Fruit fly (Drosophila melanogaster) whole organism, prepupa: Measurements from ENCODE around the gene CG8892.

Source experiments
- Blimp-1 ChIP-seq: fragments of 200-800 bp; sonication (Bioruptor generic); optimal IDR thresholded peaks from 3 replicates; lab custom pipeline; 2017; ENCODE audit warnings: missing biosample characterization, missing genetic modification characterization, mild to moderate bottlenecking, moderate library complexity, missing genetic modification reagents
- CG10669 ChIP-seq: fragments of 200-800 bp; sonication (Bioruptor generic); optimal IDR thresholded peaks from 3 replicates; lab custom pipeline; 2018; ENCODE audit warnings: missing biosample characterization, mild to moderate bottlenecking, missing genetic modification characterization, moderate library complexity
- CG11294 ChIP-seq: fragments of 200-800 bp; sonication (Bioruptor generic); IDR thresholded peaks from 2 replicates; pipeline ENCODE4 v1.3.6; 2022; ENCODE audit warnings: missing biosample characterization, missing genetic modification characterization
- CG11902 ChIP-seq: fragments of 200-800 bp; sonication (Bioruptor generic); optimal IDR thresholded peaks from 3 replicates; lab custom pipeline; 2016; ENCODE audit warnings: missing biosample characterization, missing genetic modification characterization
- CG15336 ChIP-seq: fragments of 200-800 bp; sonication (Bioruptor generic); IDR thresholded peaks from 2 replicates; pipeline ENCODE4 v1.3.6; 2022; ENCODE audit warnings: missing biosample characterization, missing genetic modification characterization
- CG1621 ChIP-seq: fragments of 200-800 bp; sonication (Bioruptor generic); optimal IDR thresholded peaks from 3 replicates; lab custom pipeline; 2018; ENCODE audit warnings: missing biosample characterization, mild to moderate bottlenecking, missing genetic modification characterization
- CG3032 ChIP-seq: fragments of 200-800 bp; optimal IDR thresholded peaks from 2 replicates; lab custom pipeline; 2019; ENCODE audit warnings: missing biosample characterization, mild to moderate bottlenecking, missing genetic modification characterization, moderate library complexity
- CG31627 ChIP-seq: fragments of 200-800 bp; sonication (Bioruptor generic); optimal IDR thresholded peaks from 3 replicates; lab custom pipeline; 2016; ENCODE audit warnings: missing biosample characterization, missing genetic modification characterization
- CG32006 ChIP-seq: fragments of 200-800 bp; sonication (Bioruptor generic); optimal IDR thresholded peaks from 3 replicates; lab custom pipeline; 2017; ENCODE audit warnings: missing biosample characterization, mild to moderate bottlenecking, missing genetic modification characterization
- CG34406 ChIP-seq: fragments of 200-800 bp; sonication (Bioruptor generic); optimal IDR thresholded peaks from 3 replicates; lab custom pipeline; 2016; ENCODE audit warnings: missing biosample characterization, missing genetic modification characterization
- CG3919 ChIP-seq: fragments of 200-800 bp; sonication (Bioruptor generic); optimal IDR thresholded peaks from 3 replicates; lab custom pipeline; 2016; ENCODE audit warnings: missing biosample characterization, missing genetic modification characterization
- CG4318 ChIP-seq: fragments of 200-800 bp; sonication (Bioruptor generic); optimal IDR thresholded peaks from 3 replicates; lab custom pipeline; 2017; ENCODE audit warnings: missing biosample characterization, mild to moderate bottlenecking, missing genetic modification characterization
- CG6163 ChIP-seq: fragments of 200-800 bp; sonication (Bioruptor generic); IDR thresholded peaks from 3 replicates; pipeline ENCODE4 v1.3.6; 2022; ENCODE audit warnings: missing biosample characterization, missing genetic modification characterization
- CG6276 ChIP-seq: fragments of 200-800 bp; sonication (Bioruptor generic); optimal IDR thresholded peaks from 2 replicates; lab custom pipeline; 2017; ENCODE audit warnings: missing biosample characterization, mild to moderate bottlenecking, missing genetic modification characterization
- CG6808 ChIP-seq: fragments of 200-800 bp; sonication (Bioruptor generic); optimal IDR thresholded peaks from 3 replicates; lab custom pipeline; 2017; ENCODE audit warnings: missing biosample characterization, missing genetic modification characterization, mild to moderate bottlenecking, moderate library complexity, missing genetic modification reagents
- CG8319 ChIP-seq: fragments of 200-800 bp; sonication (Bioruptor generic); optimal IDR thresholded peaks from 3 replicates; lab custom pipeline; 2016; ENCODE audit warnings: missing biosample characterization, missing genetic modification characterization
- Eip93F ChIP-seq: fragments of 200-800 bp; sonication (Bioruptor generic); optimal IDR thresholded peaks from 2 replicates; lab custom pipeline; 2016; ENCODE audit warnings: missing biosample characterization, mild to moderate bottlenecking, missing genetic modification characterization
- Hr4 ChIP-seq: fragments of 200-800 bp; sonication (Bioruptor generic); optimal IDR thresholded peaks from 3 replicates; lab custom pipeline; 2016; ENCODE audit warnings: missing biosample characterization, missing genetic modification characterization
- OdsH ChIP-seq: fragments of 200-800 bp; sonication (Bioruptor generic); optimal IDR thresholded peaks from 3 replicates; lab custom pipeline; 2016; ENCODE audit warnings: missing biosample characterization, missing genetic modification characterization
- Sox102F ChIP-seq: fragments of 200-800 bp; sonication (Bioruptor generic); optimal IDR thresholded peaks from 2 replicates; lab custom pipeline; 2016; ENCODE audit warnings: missing biosample characterization, mild to moderate bottlenecking, missing genetic modification characterization
- Sox14 ChIP-seq: fragments of 200-800 bp; sonication (Bioruptor generic); optimal IDR thresholded peaks from 3 replicates; lab custom pipeline; 2016; ENCODE audit warnings: missing biosample characterization, missing genetic modification characterization
- Sox15 ChIP-seq: fragments of 200-800 bp; sonication (Bioruptor generic); optimal IDR thresholded peaks from 3 replicates; lab custom pipeline; 2016; ENCODE audit warnings: missing biosample characterization, missing genetic modification characterization
- cyc ChIP-seq: fragments of 200-800 bp; sonication (Bioruptor generic); optimal IDR thresholded peaks from 3 replicates; lab custom pipeline; 2016; ENCODE audit warnings: missing biosample characterization, missing genetic modification characterization
- dac ChIP-seq: fragments of 200-800 bp; sonication (Bioruptor generic); optimal IDR thresholded peaks from 2 replicates; lab custom pipeline; 2017; ENCODE audit warnings: missing biosample characterization, mild to moderate bottlenecking, missing genetic modification characterization
- dsx ChIP-seq: fragments of 200-800 bp; optimal IDR thresholded peaks from 3 replicates; lab custom pipeline; 2019; ENCODE audit warnings: missing biosample characterization, mild to moderate bottlenecking, missing genetic modification characterization, moderate library complexity; ENCODE audit not compliant: poor library complexity, severe bottlenecking
- eg ChIP-seq: fragments of 200-800 bp; sonication (Bioruptor generic); IDR thresholded peaks from 3 replicates; pipeline ENCODE4 v1.3.6; 2022; ENCODE audit warnings: missing biosample characterization, missing genetic modification characterization
- esn ChIP-seq: fragments of 200-800 bp; sonication (Bioruptor generic); optimal IDR thresholded peaks from 2 replicates; lab custom pipeline; 2016; ENCODE audit warnings: missing biosample characterization, mild to moderate bottlenecking, missing genetic modification characterization, moderate library complexity
- fd59A ChIP-seq: fragments of 200-800 bp; sonication (Bioruptor generic); optimal IDR thresholded peaks from 2 replicates; lab custom pipeline; 2017; ENCODE audit warnings: missing biosample characterization, mild to moderate bottlenecking, missing genetic modification characterization, missing genetic modification reagents
- fkh ChIP-seq: fragments of 200-800 bp; sonication (Bioruptor generic); optimal IDR thresholded peaks from 3 replicates; lab custom pipeline; 2017; ENCODE audit warnings: missing biosample characterization, mild to moderate bottlenecking, missing genetic modification characterization, moderate library complexity
- net ChIP-seq: fragments of 200-800 bp; sonication (Bioruptor generic); optimal IDR thresholded peaks from 3 replicates; lab custom pipeline; 2016; ENCODE audit warnings: missing biosample characterization, missing genetic modification characterization
- pdm3 ChIP-seq: fragments of 200-800 bp; sonication (Bioruptor generic); optimal IDR thresholded peaks from 3 replicates; lab custom pipeline; 2016; ENCODE audit warnings: missing biosample characterization, missing genetic modification characterization
- svp ChIP-seq: fragments of 200-800 bp; sonication (Bioruptor generic); peaks from one replicate; lab custom pipeline; 2016; ENCODE audit warnings: missing biosample characterization, missing genetic modification characterization
- vri ChIP-seq: fragments of 200-800 bp; sonication (Bioruptor generic); optimal IDR thresholded peaks from 3 replicates; lab custom pipeline; 2016; ENCODE audit warnings: missing biosample characterization, mild to moderate bottlenecking, missing genetic modification characterization

Gene CG8892

dm6 chr2L:4971329-4971798, 10.0 kb downstream of the CG8892 start, which contains the start of gene CG14043:
TSS of gene CG14043 (plus strand) at chr2L:4971702.
- peak; percentile 92 for TF ChIP-seq fkh (GFP tag; lab: Kevin White, UChicago)
- TF ChIP-seq CG3032 (tag; lab: Kevin White, UChicago) = peak; percentile 28
- peak; percentile 31 for TF ChIP-seq CG31627 (GFP tag; lab: Kevin White, UChicago)
- peak; percentile 36 for TF ChIP-seq esn (GFP tag; lab: Kevin White, UChicago)
- no peak for TF ChIP-seq CG11902
- TF ChIP-seq CG15336 = no peak
- TF ChIP-seq Sox15 (GFP tag; lab: Kevin White, UChicago) = no peak

- TF ChIP-seq pdm3 = no peak
- no peak for TF ChIP-seq CG8319 (GFP tag; lab: Kevin White, UChicago)
- TF ChIP-seq eg (GFP tag; lab: Robert Waterston, UW) = no peak
- TF ChIP-seq CG10669 (GFP tag; lab: Kevin White, UChicago) = no peak
- TF ChIP-seq CG32006 = no peak
- no peak for TF ChIP-seq svp (GFP tag; lab: Kevin White, UChicago)
- no peak for TF ChIP-seq Sox14 (GFP tag; lab: Kevin White, UChicago)
- no peak for TF ChIP-seq vri (GFP tag; lab: Kevin White, UChicago)
- TF ChIP-seq CG1621 (tag; lab: Kevin White, UChicago) = no peak
- no peak for TF ChIP-seq Eip93F (GFP tag; lab: Kevin White, UChicago)
Measured at dm6 chr2L:4968767-4969166, 12.6 kb downstream of the CG8892 start, which contains the start of the genes Scox and Polr1C. TSS of gene Scox (minus strand) at chr2L:4968935. TSS of gene Polr1C (plus strand) at chr2L:4969004.

- TF ChIP-seq Blimp-1 (GFP tag; lab: Kevin White, UChicago) = no peak
Measured at dm6 chr2L:4967511-4967910, 13.9 kb downstream of the CG8892 start, which contains the start of gene eIF3i. TSS of gene eIF3i (minus strand) at chr2L:4967775.

- TF ChIP-seq CG3032 (tag; lab: Kevin White, UChicago) (no peak), CG6276 (GFP tag; lab: Kevin White, UChicago) (no peak), net (GFP tag; lab: Kevin White, UChicago) (no peak), CG4318 (GFP tag; lab: Kevin White, UChicago) (no peak), CG6808 (GFP tag; lab: Kevin White, UChicago) (no peak), CG8319 (GFP tag; lab: Kevin White, UChicago) (no peak), Sox102F (no peak), eg (GFP tag; lab: Robert Waterston, UW) (no peak), dac (GFP tag; lab: Kevin White, UChicago) (no peak), CG32006 (no peak), CG6163 (GFP tag; lab: Robert Waterston, UW) (no peak), pdm3 (no peak), CG11294 (no peak), dsx (no peak), CG10669 (GFP tag; lab: Kevin White, UChicago) (no peak), fd59A (GFP tag; lab: Kevin White, UChicago) (no peak), CG34406 (GFP tag; lab: Kevin White, UChicago) (no peak), CG3919 (GFP tag; lab: Kevin White, UChicago) (no peak), CG15336 (no peak), Sox14 (GFP tag; lab: Kevin White, UChicago) (no peak)
Measured at dm6 chr2L:4965923-4966322, 15.5 kb downstream of the CG8892 start.

- no peak for TF ChIP-seq Hr4 (GFP tag; lab: Kevin White, UChicago)
- no peak for TF ChIP-seq OdsH
- TF ChIP-seq CG32006 = no peak
- no peak for TF ChIP-seq Blimp-1 (GFP tag; lab: Kevin White, UChicago)
- TF ChIP-seq CG15336 = 0 out of 2 replicates have a peak, but pooled peaks have one; percentile 16
- peak; percentile 39 for TF ChIP-seq CG31627 (GFP tag; lab: Kevin White, UChicago)
- TF ChIP-seq cyc (GFP tag; lab: Kevin White, UChicago) = peak; percentile 40
- no peak for TF ChIP-seq fd59A (GFP tag; lab: Kevin White, UChicago)
- TF ChIP-seq CG1621 (tag; lab: Kevin White, UChicago) = no peak
- TF ChIP-seq svp (GFP tag; lab: Kevin White, UChicago) = no peak
- no peak for TF ChIP-seq CG6163 (GFP tag; lab: Robert Waterston, UW)
- no peak for TF ChIP-seq net (GFP tag; lab: Kevin White, UChicago)
- TF ChIP-seq Sox14 (GFP tag; lab: Kevin White, UChicago) = no peak
Measured at dm6 chr2L:4965420-4965819, 16.0 kb downstream of the CG8892 start, which contains the start of gene CG34125. TSS of gene CG34125 (plus strand) at chr2L:4965673.
